Worm (Caenorhabditis elegans): ENCODE measurements around the gene C55A6.4.

C55A6.4 gene

DNA sequence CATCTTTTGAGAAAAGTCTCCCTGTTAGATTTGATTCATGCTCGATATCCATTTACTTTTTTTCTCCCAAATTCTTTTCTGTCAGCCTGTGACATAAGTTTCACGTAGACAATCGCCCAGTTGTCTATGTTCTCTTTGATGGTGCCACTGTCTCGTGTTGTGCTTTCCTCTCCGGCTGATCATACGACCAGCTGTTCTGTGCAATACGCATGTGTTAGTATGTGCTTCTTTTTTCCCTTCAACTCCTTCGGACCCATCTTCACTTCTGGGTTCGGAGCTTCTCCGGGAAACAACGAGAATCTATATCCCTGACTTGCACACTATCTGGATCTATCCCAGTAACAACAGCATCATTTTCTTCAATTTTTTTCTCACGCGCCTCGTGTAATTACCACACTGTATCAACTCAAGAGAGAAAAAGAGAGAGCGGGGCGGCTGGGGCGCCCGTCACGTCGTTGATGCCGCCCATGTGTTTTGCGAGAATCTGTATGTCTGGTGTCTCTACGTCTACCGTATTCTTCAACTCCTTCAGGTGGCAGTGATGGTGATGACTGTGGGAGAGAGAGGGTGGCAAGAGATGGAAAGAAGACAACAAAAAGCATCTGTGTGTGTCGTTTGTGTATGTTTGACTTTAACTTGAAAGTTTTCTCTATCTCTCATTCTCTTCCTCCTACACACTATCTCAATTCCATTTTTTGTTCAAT is 14.3 kb upstream of the C55A6.4 start:
- TF ChIP-seq ceh-91 (GFP tag; IDR thresholded peaks at IDR 0.05) (no peak), die-1 (tag; optimal IDR thresholded peaks at IDR 0.05) (peak; percentile 48), efl-1 (GFP tag; optimal IDR thresholded peaks at IDR 0.05) (no peak), snpc-4 (GFP tag; optimal IDR thresholded peaks at IDR 0.05) (no peak), snpc-4 (tag; optimal IDR thresholded peaks at IDR 0.05) (peak in 3 of 4 experiments; percentile 10 to 58 (median 54)), bed-1 (GFP tag; IDR thresholded peaks at IDR 0.05) (no peak), F57A8.1 (GFP tag; optimal IDR thresholded peaks at IDR 0.05) (no peak), ztf-22 (GFP tag; optimal IDR thresholded peaks at IDR 0.05) (no peak), hlh-26 (GFP tag; conservative IDR thresholded peaks at IDR 0.05) (no peak), ztf-26 (tag; optimal IDR thresholded peaks at IDR 0.05) (peak; percentile 70), ztf-28 (GFP tag; IDR thresholded peaks at IDR 0.05) (no peak), athp-1 (tag; optimal IDR thresholded peaks at IDR 0.05) (no peak), mxl-1 (tag; optimal IDR thresholded peaks at IDR 0.05) (no peak), F33H1.4 (GFP tag; IDR thresholded peaks at IDR 0.05) (no peak), let-526 (GFP tag; IDR thresholded peaks at IDR 0.05) (peak; percentile 26; the same call in 1 of the 2 replicates), ccch-3 (GFP tag; optimal IDR thresholded peaks at IDR 0.05) (no peak), F23B12.7 (tag; optimal IDR thresholded peaks at IDR 0.05; ENCODE audit: insufficient read depth) (peak; percentile 7), lin-26 (GFP tag; IDR thresholded peaks at IDR 0.05) (0 out of 2 replicates have a peak, but pooled peaks have one; percentile 49), B0261.1 (tag; optimal IDR thresholded peaks at IDR 0.05) (no peak), mcd-1 (GFP tag; IDR thresholded peaks at IDR 0.05) (no peak), cebp-2 (GFP tag; IDR thresholded peaks at IDR 0.05) (no peak), dpl-1 (GFP tag; optimal IDR thresholded peaks at IDR 0.05) (no peak), Y53G8AR.9 (GFP tag; conservative IDR thresholded peaks at IDR 0.05) (0 out of 2 replicates have a peak, but pooled peaks have one; percentile 10), tbp1 (GFP tag; optimal IDR thresholded peaks at IDR 0.05) (peak; percentile 22), unc-62 (GFP tag; optimal IDR thresholded peaks at IDR 0.05) (peak; percentile 65), somi-1 (GFP tag; optimal IDR thresholded peaks at IDR 0.05) (peak; percentile 88), let-607 (tag; optimal IDR thresholded peaks at IDR 0.05) (peak in 1 of 2 experiments; percentile 64), snpc-1.3 (tag; optimal IDR thresholded peaks at IDR 0.05; ENCODE audit: insufficient read depth) (no peak), B0336.3 (GFP tag; IDR thresholded peaks at IDR 0.05) (peak; percentile 78), akir-1 (GFP tag; optimal IDR thresholded peaks at IDR 0.05) (no peak), aptf-2 (GFP tag; conservative IDR thresholded peaks at IDR 0.05) (no peak), madf-10 (tag; optimal IDR thresholded peaks at IDR 0.05) (peak; percentile 55), xnd-1 (tag; optimal IDR thresholded peaks at IDR 0.05) (no peak), nfya-1 (tag; optimal IDR thresholded peaks at IDR 0.05; ENCODE audit: borderline replicate concordance, insufficient read depth) (no peak), egl-18 (GFP tag; IDR thresholded peaks at IDR 0.05) (no peak), Y67H2A.10 (GFP tag; conservative IDR thresholded peaks at IDR 0.05) (0 out of 2 replicates have a peak, but pooled peaks have one; percentile 38), attf-3 (GFP tag; conservative IDR thresholded peaks at IDR 0.05) (no peak), nhr-27 (tag; optimal IDR thresholded peaks at IDR 0.05) (no peak), rcor-1 (GFP tag; IDR thresholded peaks at IDR 0.05) (no peak), tlf-1 (GFP tag; optimal IDR thresholded peaks at IDR 0.05) (peak; percentile 42), cebp-1 (GFP tag; IDR thresholded peaks at IDR 0.05) (no peak), cebp-1 (tag; optimal IDR thresholded peaks at IDR 0.05) (peak; percentile 77), hmg-1.2 (GFP tag; IDR thresholded peaks at IDR 0.05) (peak; percentile 78), F37B4.10 (GFP tag; IDR thresholded peaks at IDR 0.05) (no peak), zfh-2 (GFP tag; conservative IDR thresholded peaks at IDR 0.05) (peak; percentile 79), C06A6.2 (GFP tag; conservative IDR thresholded peaks at IDR 0.05) (0 out of 2 replicates have a peak, but pooled peaks have one; percentile 52), ets-4 (GFP tag; optimal IDR thresholded peaks at IDR 0.05) (peak; percentile 28)

All from whole organism, young adult.